Fruit fly (Drosophila melanogaster) whole organism: ENCODE data around the gene Acp24A4.

Experiments used
- CG8478 ChIP-seq: fragments of >200 bp; optimal IDR thresholded peaks from 2 replicates; lab custom pipeline; 2018; ENCODE audit warnings: inconsistent platforms
- Dll ChIP-seq: fragments of >200 bp; optimal IDR thresholded peaks from 2 replicates; lab custom pipeline; 2017
- pan ChIP-seq: fragments of >200 bp; optimal IDR thresholded peaks from 2 replicates; lab custom pipeline; 2017
- psq ChIP-seq: fragments of >200 bp; optimal IDR thresholded peaks from 2 replicates; lab custom pipeline; 2017
- usp ChIP-seq: fragments of >200 bp; optimal IDR thresholded peaks from 2 replicates; lab custom pipeline; 2017; ENCODE audit warnings: missing biosample characterization, missing genetic modification characterization, mixed read lengths

- TF ChIP-seq Dll (lab: Kevin White, UChicago) (no peak), usp (GFP tag; lab: Kevin White, UChicago) (no peak), psq (lab: Kevin White, UChicago) (no peak), pan (no peak), CG8478 (lab: Kevin White, UChicago) (no peak)
Observed at dm6 chr2L:3694920-3695319, 1.2 kb upstream of the Acp24A4 start, which contains the start of gene CG43165.
